Worm (Caenorhabditis elegans) whole organism, young adult: Measurements from ENCODE around the gene cpg-4.
A peak's percentile ranks its signal among the peaks of the same experiment; 100 is the strongest.

Source experiments
- D2030.7 ChIP-seq: fragments of 200-800 bp; sonication (Bioruptor generic); IDR thresholded peaks from 2 replicates; pipeline ENCODE4 v1.3.6; 2022; ENCODE audit warnings: missing genetic modification reagents, missing genetic modification characterization, missing compliant biosample characterization
- F22D6.2 ChIP-seq: sonication (generic microtip); optimal IDR thresholded peaks from 2 replicates; lab custom pipeline; 2016; ENCODE audit warnings: mild to moderate bottlenecking, missing genetic modification characterization, missing compliant biosample characterization
- K11D2.4 ChIP-seq: fragments of 200-800 bp; sonication (Bioruptor generic); IDR thresholded peaks from 2 replicates; pipeline ENCODE4 v1.3.6; 2022; ENCODE audit warnings: missing genetic modification reagents, missing genetic modification characterization, missing compliant biosample characterization
- ZK185.1 ChIP-seq: sonication (generic microtip); optimal IDR thresholded peaks from 2 replicates; lab custom pipeline; 2016; ENCODE audit warnings: mild to moderate bottlenecking, missing genetic modification characterization, missing compliant biosample characterization; ENCODE audit not compliant: poor library complexity, severe bottlenecking
- akir-1 ChIP-seq: fragments of 200-800 bp; sonication (Bioruptor generic); optimal IDR thresholded peaks from 2 replicates; lab custom pipeline; 2018; ENCODE audit warnings: mild to moderate bottlenecking, missing genetic modification characterization, moderate library complexity, missing compliant biosample characterization
- aptf-2 ChIP-seq: fragments of 200-800 bp; sonication (Bioruptor generic); conservative IDR thresholded peaks from 2 replicates; pipeline ENCODE4 v1.3.6; 2022; ENCODE audit warnings: missing genetic modification reagents, missing genetic modification characterization, missing compliant biosample characterization
- aptf-3 ChIP-seq: fragments of 200-800 bp; sonication (Bioruptor generic); IDR thresholded peaks from 2 replicates; pipeline ENCODE4 v1.3.6; 2022; ENCODE audit warnings: missing genetic modification characterization, missing compliant biosample characterization
- chd-7 ChIP-seq: sonication (generic microtip); optimal IDR thresholded peaks from 2 replicates; lab custom pipeline; 2016; ENCODE audit warnings: mild to moderate bottlenecking, missing genetic modification characterization, moderate library complexity, missing compliant biosample characterization
- efl-1 ChIP-seq: fragments of 150-350 bp; optimal IDR thresholded peaks from 2 replicates; lab custom pipeline; 2014; ENCODE audit warnings: missing biosample characterization, missing genetic modification reagents, missing genetic modification characterization
- hmg-1.2 ChIP-seq: fragments of 200-800 bp; sonication (Bioruptor generic); IDR thresholded peaks from 2 replicates; pipeline ENCODE4 v1.3.6; 2022; ENCODE audit warnings: missing genetic modification reagents, missing genetic modification characterization, missing compliant biosample characterization
- hsf-1 ChIP-seq: fragments of 200-800 bp; sonication (Bioruptor generic); IDR thresholded peaks from 2 replicates; pipeline ENCODE4 v1.3.6; 2022; ENCODE audit warnings: missing genetic modification reagents, missing genetic modification characterization, missing compliant biosample characterization
- lin-26 ChIP-seq: fragments of 200-800 bp; sonication (Bioruptor generic); IDR thresholded peaks from 2 replicates; pipeline ENCODE4 v1.3.6; 2022; ENCODE audit warnings: missing genetic modification reagents, missing genetic modification characterization, missing compliant biosample characterization
- madf-6 ChIP-seq: fragments of 200-800 bp; sonication (Bioruptor generic); IDR thresholded peaks from 2 replicates; pipeline ENCODE4 v1.3.6; 2022; ENCODE audit warnings: missing genetic modification reagents, missing genetic modification characterization, missing compliant biosample characterization
- nfya-1 ChIP-seq: sonication (generic microtip); optimal IDR thresholded peaks from 2 replicates; lab custom pipeline; 2017; ENCODE audit warnings: antibody characterized with exemption, missing compliant biosample characterization, missing genetic modification characterization, borderline replicate concordance; ENCODE audit not compliant: insufficient read depth
- rec-8 ChIP-seq, 2 experiments: sonication (generic microtip); optimal IDR thresholded peaks; 2 replicates each; lab custom pipeline; 2016; ENCODE audit warnings: mild to moderate bottlenecking in 2 of 2, missing genetic modification characterization in 2 of 2, missing genetic modification reagents in 2 of 2, missing genotype in 2 of 2, missing biosample characterization in 1 of 2, missing compliant biosample characterization in 1 of 2, moderate library complexity in 1 of 2
- rpc-1 ChIP-seq, 2 experiments: fragments of 150-350 bp in 1 of 2; sonication (generic microtip) in 1 of 2; optimal IDR thresholded peaks; 2 replicates each; lab custom pipeline; 2014 to 2018; ENCODE audit warnings: missing biosample characterization in 1 of 2, missing genetic modification characterization in 1 of 2, missing genetic modification reagents in 1 of 2, missing genotype in 1 of 2
- sdz-38 ChIP-seq: sonication (generic microtip); optimal IDR thresholded peaks from 2 replicates; lab custom pipeline; 2016; ENCODE audit warnings: missing genotype, missing genetic modification characterization, missing compliant biosample characterization
- unc-62 ChIP-seq: fragments of 150-350 bp; optimal IDR thresholded peaks from 2 replicates; lab custom pipeline; 2014; ENCODE audit warnings: missing biosample characterization, missing genetic modification reagents, missing genetic modification characterization
- xnd-1 ChIP-seq: sonication (generic microtip); optimal IDR thresholded peaks from 2 replicates; lab custom pipeline; 2016; ENCODE audit warnings: missing genotype, missing genetic modification reagents, missing genetic modification characterization, missing compliant biosample characterization
- zfh-2 ChIP-seq: fragments of 200-800 bp; sonication (Bioruptor generic); conservative IDR thresholded peaks from 2 replicates; pipeline ENCODE4 v1.3.6; 2022; ENCODE audit warnings: missing genetic modification reagents, missing genetic modification characterization, missing compliant biosample characterization
- ztf-26 ChIP-seq: sonication (generic microtip); optimal IDR thresholded peaks from 2 replicates; lab custom pipeline; 2017; ENCODE audit warnings: missing genetic modification characterization, missing compliant biosample characterization

The cpg-4 gene

DNA sequence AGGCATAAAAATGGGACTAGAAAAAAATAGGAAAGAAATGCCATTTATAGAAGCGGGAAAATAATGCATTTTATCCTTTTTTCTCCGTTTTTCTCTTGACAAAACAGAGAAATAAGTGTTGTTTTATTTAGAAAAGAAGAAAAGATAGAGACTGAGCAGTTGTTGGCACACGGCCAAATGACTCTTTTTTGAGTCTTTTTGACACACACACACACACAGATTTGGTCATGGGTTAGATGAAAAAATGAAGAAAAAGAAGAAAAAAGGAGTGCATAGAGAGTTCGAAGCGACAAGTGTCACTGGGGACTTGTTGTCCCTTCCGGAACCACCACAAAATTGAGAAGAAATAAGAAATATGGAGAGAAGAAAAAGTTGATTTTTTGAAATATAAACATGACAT is 37.3 kb downstream of the cpg-4 start:
- no peak for TF ChIP-seq unc-62
- TF ChIP-seq chd-7 (tag; lab: Kevin White, UChicago): no peak
- no peak for TF ChIP-seq lin-26 (GFP tag; lab: Robert Waterston, UW)
- TF ChIP-seq rec-8 (tag; optimal IDR thresholded peaks at IDR 0.05; lab: Kevin White, UChicago): no peak
- TF ChIP-seq nfya-1 (tag; lab: Kevin White, UChicago): no peak
- TF ChIP-seq madf-6 (GFP tag; lab: Robert Waterston, UW): no peak
- TF ChIP-seq rpc-1 (optimal IDR thresholded peaks at IDR 0.05; lab: Kevin White, UChicago): no peak
- TF ChIP-seq rpc-1 (tag; optimal IDR thresholded peaks at IDR 0.05; lab: Kevin White, UChicago): no peak
- no peak for TF ChIP-seq sdz-38 (tag; lab: Kevin White, UChicago)
- no peak for TF ChIP-seq F22D6.2 (tag; lab: Kevin White, UChicago)
- no peak for TF ChIP-seq hsf-1 (GFP tag; lab: Robert Waterston, UW)

- no peak for TF ChIP-seq D2030.7
- peak; percentile 45; the same call in 1 of the 2 replicates for TF ChIP-seq madf-6 (GFP tag; lab: Robert Waterston, UW)
- TF ChIP-seq aptf-2 (GFP tag; lab: Robert Waterston, UW): peak; percentile 79; the same call in 1 of the 2 replicates
- TF ChIP-seq ZK185.1 (tag; lab: Kevin White, UChicago): no peak
These were observed 38.5 kb downstream of the cpg-4 start, which contains the start of gene dhs-17 for ce11 chrV:6034714-6035113. dhs-17 (minus strand) TSS chrV:6034814.

ce11 chrV:6036547-6036946 is 40.3 kb downstream of the cpg-4 start:
- TF ChIP-seq efl-1 (peak; percentile 42), madf-6 (GFP tag; lab: Robert Waterston, UW) (peak; percentile 66; the same call in 1 of the 2 replicates), lin-26 (GFP tag; lab: Robert Waterston, UW) (no peak), K11D2.4 (GFP tag; lab: Robert Waterston, UW) (no peak), ztf-26 (tag; lab: Kevin White, UChicago) (no peak), aptf-2 (GFP tag; lab: Robert Waterston, UW) (peak; percentile 95), aptf-3 (peak; percentile 69; the same call in 1 of the 2 replicates)

DNA sequence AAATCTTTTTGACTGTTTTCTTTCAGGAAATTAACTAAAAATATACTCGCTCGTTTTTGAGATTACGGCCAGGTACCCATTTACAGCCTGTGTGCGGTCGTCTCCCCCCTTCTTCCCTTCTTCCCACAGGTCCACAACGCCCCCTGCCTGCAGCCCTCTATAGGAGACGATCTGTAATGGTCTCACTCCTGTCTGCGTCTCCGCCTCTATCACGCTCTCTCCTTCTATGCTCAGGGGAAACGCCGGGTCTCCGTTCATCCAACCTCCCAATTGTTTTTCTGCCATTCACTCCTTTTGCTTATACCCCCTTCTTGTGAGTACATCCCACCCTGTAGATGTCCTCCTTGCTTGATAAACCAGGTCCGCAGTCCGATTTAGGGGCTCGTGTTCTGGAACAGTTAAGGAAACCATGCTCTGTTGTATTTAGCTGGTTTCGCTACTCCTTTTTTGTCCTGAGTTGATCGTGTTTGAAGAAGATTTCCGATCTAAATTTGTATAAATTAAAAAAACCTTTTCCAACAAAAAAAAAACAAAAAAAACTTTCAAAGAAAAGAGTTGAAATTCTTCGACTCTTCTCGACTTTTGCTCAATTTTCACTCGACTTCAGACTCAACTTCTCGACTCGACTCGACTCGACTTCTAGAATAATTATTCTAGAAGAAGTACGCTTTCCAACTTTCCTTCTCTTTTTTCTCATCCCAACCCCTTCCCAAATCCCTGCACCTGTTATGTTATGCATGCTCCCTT is 42.4 kb downstream of the cpg-4 start, which contains the start of gene F29G9.1:
F29G9.1 (plus strand) TSS at position 697 of the 747 bp plus-strand sequence.
- peak; percentile 97 for TF ChIP-seq aptf-2 (GFP tag; lab: Robert Waterston, UW)
- TF ChIP-seq aptf-3: 0 out of 2 replicates have a peak, but pooled peaks have one; percentile 25
- 0 out of 2 replicates have a peak, but pooled peaks have one; percentile 28 for TF ChIP-seq zfh-2 (GFP tag; lab: Robert Waterston, UW)
- TF ChIP-seq hmg-1.2: peak; percentile 74
- TF ChIP-seq lin-26 (GFP tag; lab: Robert Waterston, UW): 0 out of 2 replicates have a peak, but pooled peaks have one; percentile 20

DNA sequence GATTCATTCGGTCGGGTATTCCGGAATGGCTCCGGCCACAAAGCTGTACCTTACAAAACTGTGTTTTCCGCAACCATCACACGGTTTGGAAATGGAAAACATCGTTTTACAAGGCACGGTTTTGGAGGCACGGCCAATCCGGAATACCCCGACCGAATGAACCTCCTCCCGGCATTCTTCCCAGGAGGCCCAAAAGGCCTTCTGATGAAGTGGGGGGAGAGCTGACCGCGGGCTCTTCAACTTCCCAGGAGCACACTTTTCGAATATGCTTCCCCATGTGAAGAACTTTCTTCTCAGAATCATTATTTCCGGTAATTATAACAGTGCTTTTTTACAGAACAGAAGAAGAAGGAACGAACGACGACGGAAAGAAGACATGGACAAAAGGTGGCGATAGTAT is 43.7 kb downstream of the cpg-4 start:
- TF ChIP-seq aptf-2 (GFP tag; lab: Robert Waterston, UW) (peak; percentile 82), aptf-3 (peak; percentile 52; the same call in 1 of the 2 replicates)
- TF ChIP-seq, all 124 proteins: peak for 2; not testable (repeated sequence) for 122

ce11 chrV:6041375-6041774 is 45.2 kb downstream of the cpg-4 start, which contains the start of gene R01B10.2:
R01B10.2 (minus strand) TSS chrV:6041475.
- TF ChIP-seq xnd-1 (tag; lab: Kevin White, UChicago) (no peak), akir-1 (no peak)
